Worm (Caenorhabditis elegans): ENCODE results near the gene unc-7.

Gene unc-7

ce11 chrX:15188986-15189675 lies 41.6 kb upstream of the unc-7 start (continued):
- TF ChIP-seq dve-1 (tag; optimal IDR thresholded peaks at IDR 0.05; ENCODE audit: insufficient read depth) (no peak), nhr-48 (tag; optimal IDR thresholded peaks at IDR 0.05) (peak; percentile 32), ceh-32 (tag; optimal IDR thresholded peaks at IDR 0.05; ENCODE audit: poor library complexity) (peak; percentile 60), skn-1 (tag; optimal IDR thresholded peaks at IDR 0.05) (no peak), arid-1 (GFP tag; conservative IDR thresholded peaks at IDR 0.05) (no peak), ctbp-1 (GFP tag; IDR thresholded peaks at IDR 0.05) (peak; percentile 84), hlh-11 (tag; optimal IDR thresholded peaks at IDR 0.05) (peak; percentile 78), daf-16 (GFP tag; optimal IDR thresholded peaks at IDR 0.05) (peak in 1 of 2 experiments; percentile 53), daf-16 (tag; optimal IDR thresholded peaks at IDR 0.05) (no peak), tag-97 (GFP tag; IDR thresholded peaks at IDR 0.05) (no peak), nhr-11 (tag; optimal IDR thresholded peaks at IDR 0.05) (peak; percentile 17), fos-1 (tag; optimal IDR thresholded peaks at IDR 0.05) (no peak), spr-1 (tag; optimal IDR thresholded peaks at IDR 0.05) (peak; percentile 5), lin-38 (GFP tag; IDR thresholded peaks at IDR 0.05) (no peak)

- TF ChIP-seq rbr-2 (tag; optimal IDR thresholded peaks at IDR 0.05) (no peak), lir-3 (tag; optimal IDR thresholded peaks at IDR 0.05) (no peak), aha-1 (tag) (no peak), dpl-1 (GFP tag; optimal IDR thresholded peaks at IDR 0.05) (no peak), egl-27 (tag; optimal IDR thresholded peaks at IDR 0.05) (no peak), F26F4.8 (GFP tag; conservative IDR thresholded peaks at IDR 0.05) (no peak), ztf-11 (tag; optimal IDR thresholded peaks at IDR 0.05) (no peak), hlh-11 (tag; optimal IDR thresholded peaks at IDR 0.05) (no peak), set-16 (GFP tag; IDR thresholded peaks at IDR 0.05) (no peak), nhr-6 (tag; optimal IDR thresholded peaks at IDR 0.05) (no peak), ceh-44 (GFP tag; IDR thresholded peaks at IDR 0.05) (no peak)
Measured at ce11 chrX:15188510-15188909, 41.0 kb upstream of the unc-7 start.

ce11 chrX:15181454-15181853 lies 33.9 kb upstream of the unc-7 start, which contains the start of gene pkhm-2:
Gene pkhm-2, minus strand, starts transcription at chrX:15181465.
- TF ChIP-seq attf-4 (tag; optimal IDR thresholded peaks at IDR 0.05): no peak
- TF ChIP-seq mes-2 (tag; optimal IDR thresholded peaks at IDR 0.05; ENCODE audit: poor library complexity, severe bottlenecking): peak; percentile 93
- TF ChIP-seq gei-8 (GFP tag; optimal IDR thresholded peaks at IDR 0.05): peak; percentile 26
- TF ChIP-seq F37D6.2 (tag; optimal IDR thresholded peaks at IDR 0.05): peak; percentile 84
- peak; percentile 83 for TF ChIP-seq lin-38 (GFP tag; IDR thresholded peaks at IDR 0.05)
- TF ChIP-seq dmd-9 (GFP tag; IDR thresholded peaks at IDR 0.05): peak; percentile 75
- TF ChIP-seq D1046.2 (GFP tag; IDR thresholded peaks at IDR 0.05): no peak
- no peak for TF ChIP-seq Y75B8A.6 (GFP tag; IDR thresholded peaks at IDR 0.05)
- no peak for TF ChIP-seq aly-2 (tag; optimal IDR thresholded peaks at IDR 0.05)
- peak; percentile 66 to 88 for TF ChIP-seq lsy-2 (tag; optimal IDR thresholded peaks at IDR 0.05)
- TF ChIP-seq lim-7 (GFP tag; IDR thresholded peaks at IDR 0.05): 0 out of 2 replicates have a peak, but pooled peaks have one; percentile 43
- peak; percentile 84 for TF ChIP-seq F10B5.3 (tag; optimal IDR thresholded peaks at IDR 0.05)
- TF ChIP-seq nhr-11 (tag; optimal IDR thresholded peaks at IDR 0.05): peak; percentile 85
- TF ChIP-seq dmd-8 (GFP tag; IDR thresholded peaks at IDR 0.05): no peak
- peak; percentile 97 for TF ChIP-seq nhr-6 (tag; optimal IDR thresholded peaks at IDR 0.05)
- TF ChIP-seq lin-1 (GFP tag; IDR thresholded peaks at IDR 0.05): peak; percentile 82
- no peak for TF ChIP-seq nhr-76 (tag; optimal IDR thresholded peaks at IDR 0.05)
- TF ChIP-seq nhr-10 (tag; optimal IDR thresholded peaks at IDR 0.05): no peak
- peak; percentile 95 for TF ChIP-seq mxl-3 (GFP tag; optimal IDR thresholded peaks at IDR 0.05)
- 0 out of 2 replicates have a peak, but pooled peaks have one; percentile 24 for TF ChIP-seq tra-1 (GFP tag; IDR thresholded peaks at IDR 0.05)
- TF ChIP-seq aha-1 (tag): peak; percentile 99
- TF ChIP-seq egl-43 (GFP tag; IDR thresholded peaks at IDR 0.05): peak; percentile 86
- 0 out of 2 replicates have a peak, but pooled peaks have one; percentile 11 for TF ChIP-seq lin-29 (GFP tag; IDR thresholded peaks at IDR 0.05)
- peak; percentile 90 for TF ChIP-seq lin-13 (GFP tag; optimal IDR thresholded peaks at IDR 0.05)
- TF ChIP-seq zip-2 (tag; optimal IDR thresholded peaks at IDR 0.05): peak; percentile 69
- TF ChIP-seq nhr-237 (tag; optimal IDR thresholded peaks at IDR 0.05): no peak
- TF ChIP-seq spr-3 (GFP tag; optimal IDR thresholded peaks at IDR 0.05): peak; percentile 84
- TF ChIP-seq ama-1 (optimal IDR thresholded peaks at IDR 0.05): no peak
- no peak for TF ChIP-seq tag-97 (GFP tag; IDR thresholded peaks at IDR 0.05)
- peak; percentile 74 for TF ChIP-seq nhr-25 (tag; optimal IDR thresholded peaks at IDR 0.05; ENCODE audit: borderline replicate concordance, insufficient read depth)

Data from whole organism, L4 larva.